Worm (Caenorhabditis elegans) whole organism, young adult: Measurements from ENCODE around the gene T16G1.6.

Source experiments
- C17E4.6 ChIP-seq: fragments of 200-800 bp; sonication (Bioruptor generic); IDR thresholded peaks from 2 replicates; pipeline ENCODE4 v1.3.6; 2022; ENCODE audit warnings: missing genetic modification reagents, missing genetic modification characterization, missing compliant biosample characterization
- K11D2.4 ChIP-seq: fragments of 200-800 bp; sonication (Bioruptor generic); IDR thresholded peaks from 2 replicates; pipeline ENCODE4 v1.3.6; 2022; ENCODE audit warnings: missing genetic modification reagents, missing genetic modification characterization, missing compliant biosample characterization
- attf-6 ChIP-seq: fragments of 200-800 bp; sonication (Bioruptor generic); IDR thresholded peaks from 2 replicates; pipeline ENCODE4 v1.3.6; 2022; ENCODE audit warnings: missing genetic modification reagents, missing genetic modification characterization, missing compliant biosample characterization
- him-1 ChIP-seq: sonication (generic microtip); optimal IDR thresholded peaks from 2 replicates; lab custom pipeline; 2016; ENCODE audit warnings: missing genotype, missing genetic modification reagents, missing genetic modification characterization, missing compliant biosample characterization
- hlh-12 ChIP-seq: sonication (generic microtip); optimal IDR thresholded peaks from 2 replicates; lab custom pipeline; 2016; ENCODE audit warnings: missing genetic modification characterization, missing compliant biosample characterization
- hlh-26 ChIP-seq: fragments of 200-800 bp; sonication (Bioruptor generic); conservative IDR thresholded peaks from 2 replicates; pipeline ENCODE4 v1.3.6; 2022; ENCODE audit warnings: missing genetic modification reagents, missing genetic modification characterization, missing compliant biosample characterization
- let-526 ChIP-seq: fragments of 200-800 bp; sonication (Bioruptor generic); IDR thresholded peaks from 2 replicates; pipeline ENCODE4 v1.3.6; 2022; ENCODE audit warnings: missing genetic modification reagents, missing genetic modification characterization, missing compliant biosample characterization
- nhr-90 ChIP-seq: sonication (generic microtip); optimal IDR thresholded peaks from 2 replicates; lab custom pipeline; 2016; ENCODE audit warnings: missing genotype, mild to moderate bottlenecking, missing genetic modification characterization, missing compliant biosample characterization
- repo-1 ChIP-seq: sonication (generic microtip); optimal IDR thresholded peaks from 2 replicates; lab custom pipeline; 2017; ENCODE audit warnings: mild to moderate bottlenecking, missing genetic modification characterization, missing compliant biosample characterization
- somi-1 ChIP-seq: fragments of 200-800 bp; sonication (Bioruptor generic); optimal IDR thresholded peaks from 2 replicates; lab custom pipeline; 2018; ENCODE audit warnings: mild to moderate bottlenecking, missing genetic modification characterization, missing compliant biosample characterization

- TF ChIP-seq nhr-90 (no peak), C17E4.6 (no peak), let-526 (GFP tag; lab: Robert Waterston, UW) (no peak), repo-1 (no peak), somi-1 (GFP tag; lab: Kevin White, UChicago) (no peak), K11D2.4 (GFP tag; lab: Robert Waterston, UW) (no peak), him-1 (tag; lab: Kevin White, UChicago) (no peak), hlh-26 (GFP tag; lab: Robert Waterston, UW) (no peak), attf-6 (GFP tag; lab: Robert Waterston, UW) (no peak), hlh-12 (tag; lab: Kevin White, UChicago) (no peak)
Observed at ce11 chrV:12963192-12963591, 26.2 kb upstream of the T16G1.6 start, which contains the start of gene hrg-9.
